Worm (Caenorhabditis elegans) whole organism, L1 larva: ENCODE data around the gene T04A8.8.

Source experiments
- F16B12.6 ChIP-seq: fragments of 150-350 bp; optimal IDR thresholded peaks from 2 replicates; lab custom pipeline; 2014; ENCODE audit warnings: missing biosample characterization, missing genetic modification characterization
- ama-1 ChIP-seq: fragments of 150-350 bp; optimal IDR thresholded peaks from 2 replicates; lab custom pipeline; 2014
- fos-1 ChIP-seq: fragments of 150-350 bp; optimal IDR thresholded peaks from 2 replicates; lab custom pipeline; 2014; ENCODE audit warnings: missing biosample characterization, missing genetic modification characterization
- irx-1 ChIP-seq: sonication (generic microtip); optimal IDR thresholded peaks from 2 replicates; lab custom pipeline; 2016; ENCODE audit warnings: missing genetic modification characterization, missing compliant biosample characterization
- mef-2 ChIP-seq: fragments of 150-350 bp; optimal IDR thresholded peaks from 2 replicates; lab custom pipeline; 2014; ENCODE audit warnings: missing biosample characterization, missing genetic modification characterization
- nhr-237 ChIP-seq: fragments of 150-350 bp; optimal IDR thresholded peaks from 2 replicates; lab custom pipeline; 2014; ENCODE audit warnings: missing biosample characterization, missing genetic modification characterization
- nhr-76 ChIP-seq: sonication (generic microtip); optimal IDR thresholded peaks from 2 replicates; lab custom pipeline; 2017; ENCODE audit warnings: missing biosample characterization, missing genetic modification characterization
- nhr-90 ChIP-seq: sonication (generic microtip); optimal IDR thresholded peaks from 2 replicates; lab custom pipeline; 2016; ENCODE audit warnings: mild to moderate bottlenecking, missing genetic modification characterization, missing compliant biosample characterization; ENCODE audit not compliant: poor library complexity
- ztf-11 ChIP-seq, 2 experiments: sonication (generic microtip); optimal IDR thresholded peaks; 2 replicates each; lab custom pipeline; 2016 to 2017; ENCODE audit warnings: missing genetic modification characterization in 2 of 2, missing biosample characterization in 1 of 2, missing compliant biosample characterization in 1 of 2
- ztf-4 ChIP-seq: fragments of 150-350 bp; optimal IDR thresholded peaks from 2 replicates; lab custom pipeline; 2014; ENCODE audit warnings: missing biosample characterization, missing genetic modification characterization

DNA sequence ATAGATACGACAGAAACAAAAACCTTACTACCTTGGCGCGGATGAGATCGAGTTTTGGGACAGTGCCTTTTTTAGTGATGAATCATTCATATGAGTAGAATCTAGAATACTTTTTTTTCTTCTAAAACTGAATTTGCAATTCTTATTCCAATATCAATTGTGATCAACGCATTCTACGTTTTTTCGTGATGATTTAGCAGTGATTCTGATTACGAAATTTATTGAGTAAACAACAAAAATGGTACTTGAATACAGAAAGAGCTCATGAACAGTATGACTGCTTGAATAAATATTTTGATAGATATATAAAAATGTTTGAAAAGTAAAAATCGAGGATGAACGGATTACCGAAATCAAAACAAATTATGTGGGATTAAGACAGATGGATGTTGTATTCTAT, 21.3 kb downstream of the T04A8.8 start, which contains the start of gene him-18:
- TF ChIP-seq F16B12.6 (tag; lab: Kevin White, UChicago): no peak
- TF ChIP-seq ztf-11 (tag; optimal IDR thresholded peaks at IDR 0.05; lab: Kevin White, UChicago): no peak
- TF ChIP-seq mef-2 (tag; lab: Kevin White, UChicago): no peak
- TF ChIP-seq nhr-76 (tag; lab: Kevin White, UChicago): no peak
- no peak for TF ChIP-seq ama-1 (lab: Kevin White, UChicago)
- TF ChIP-seq irx-1: no peak
- no peak for TF ChIP-seq nhr-237 (tag; lab: Kevin White, UChicago)
- TF ChIP-seq fos-1 (tag; lab: Kevin White, UChicago): no peak
- no peak for TF ChIP-seq nhr-90 (tag; lab: Kevin White, UChicago)
- no peak for TF ChIP-seq ztf-4 (tag; lab: Kevin White, UChicago)
